Fruit fly (Drosophila melanogaster): ENCODE results near the gene Brf.

Gene Brf

dm6 chr3R:17400675-17401118 is 9.6 kb upstream of the Brf start (continued):
- no peak for TF ChIP-seq bsh (GFP tag; optimal IDR thresholded peaks at IDR 0.05)
- TF ChIP-seq CG6654 (GFP tag; optimal IDR thresholded peaks at IDR 0.05) = no peak
- TF ChIP-seq gro (GFP tag; optimal IDR thresholded peaks at IDR 0.05) = no peak
- TF ChIP-seq pum (GFP tag; optimal IDR thresholded peaks at IDR 0.05) = no peak
- no peak for TF ChIP-seq CG2202 (tag; optimal IDR thresholded peaks at IDR 0.05)
- TF ChIP-seq zf30C (GFP tag; optimal IDR thresholded peaks at IDR 0.05) = peak; percentile 61
- TF ChIP-seq Lhr (GFP tag; optimal IDR thresholded peaks at IDR 0.05) = no peak
- TF ChIP-seq CG32767 (GFP tag; IDR thresholded peaks at IDR 0.05) = no peak
- TF ChIP-seq Vsx1 (GFP tag; optimal IDR thresholded peaks at IDR 0.05) = no peak
- TF ChIP-seq nmo (GFP tag; optimal IDR thresholded peaks at IDR 0.05) = peak; percentile 73
- TF ChIP-seq stwl (tag; optimal IDR thresholded peaks at IDR 0.05) = no peak
- TF ChIP-seq tna (GFP tag; IDR thresholded peaks at IDR 0.05; ENCODE audit: partially characterized antibody) = no peak
- peak; percentile 76 for TF ChIP-seq gem (tag; optimal IDR thresholded peaks at IDR 0.05)
- TF ChIP-seq CG3407 (GFP tag; optimal IDR thresholded peaks at IDR 0.05) = no peak
- no peak for TF ChIP-seq Spps (tag; optimal IDR thresholded peaks at IDR 0.05)
- no peak for TF ChIP-seq ems (GFP tag; optimal IDR thresholded peaks at IDR 0.05)
- no peak for TF ChIP-seq CG11695 (GFP tag; IDR thresholded peaks at IDR 0.05)
- peak; percentile 92 for TF ChIP-seq Ets65A (GFP tag)
- peak; percentile 49 for TF ChIP-seq CG10147 (GFP tag; optimal IDR thresholded peaks at IDR 0.05)
- TF ChIP-seq CG15514 (GFP tag; optimal IDR thresholded peaks at IDR 0.05) = peak; percentile 35
- TF ChIP-seq CG7556 (GFP tag; optimal IDR thresholded peaks at IDR 0.05) = peak; percentile 0
- no peak for TF ChIP-seq CG11723 (GFP tag; optimal IDR thresholded peaks at IDR 0.05)
- no peak for TF ChIP-seq CG4730 (GFP tag; IDR thresholded peaks at IDR 0.05)
- TF ChIP-seq sob (GFP tag; IDR thresholded peaks at IDR 0.05) = no peak
- TF ChIP-seq cwo (GFP tag; optimal IDR thresholded peaks at IDR 0.05) = no peak
- TF ChIP-seq slp2 (GFP tag; optimal IDR thresholded peaks at IDR 0.05) = no peak
- TF ChIP-seq Gsc (GFP tag; IDR thresholded peaks at IDR 0.05) = no peak
- no peak for TF ChIP-seq Bteb2 (GFP tag; optimal IDR thresholded peaks at IDR 0.05)
- no peak for TF ChIP-seq vvl (GFP tag; IDR thresholded peaks at IDR 0.05)
- TF ChIP-seq maf-S (GFP tag; optimal IDR thresholded peaks at IDR 0.05) = no peak
- no peak for TF ChIP-seq CG11560 (tag; IDR thresholded peaks at IDR 0.05)
- no peak for TF ChIP-seq emc (GFP tag; optimal IDR thresholded peaks at IDR 0.05)
- peak; percentile 36 for TF ChIP-seq CG5245 (GFP tag; optimal IDR thresholded peaks at IDR 0.05)
- no peak for TF ChIP-seq CG11696 (GFP tag; IDR thresholded peaks at IDR 0.05)
- TF ChIP-seq dmrt11E (tag; optimal IDR thresholded peaks at IDR 0.05) = peak; percentile 5
- no peak for TF ChIP-seq odd (GFP tag; optimal IDR thresholded peaks at IDR 0.05)
- TF ChIP-seq CG2199 (GFP tag; IDR thresholded peaks at IDR 0.05) = no peak
- peak; percentile 48; the same call in 1 of the 2 replicates for TF ChIP-seq E2f1 (GFP tag; IDR thresholded peaks at IDR 0.05)
- no peak for TF ChIP-seq CG1647 (GFP tag; optimal IDR thresholded peaks at IDR 0.05)
- TF ChIP-seq dysf (GFP tag; IDR thresholded peaks at IDR 0.05) = peak; percentile 55; the same call in 2 of the 3 replicates
- no peak for TF ChIP-seq btn (GFP tag; optimal IDR thresholded peaks at IDR 0.05)
- TF ChIP-seq Deaf1 (tag; optimal IDR thresholded peaks at IDR 0.05) = peak; percentile 8
- no peak for TF ChIP-seq fd64A (GFP tag; optimal IDR thresholded peaks at IDR 0.05)
- TF ChIP-seq Dll (GFP tag; IDR thresholded peaks at IDR 0.05; ENCODE audit: partially characterized antibody) = no peak
- TF ChIP-seq CG2712 (tag; optimal IDR thresholded peaks at IDR 0.05) = peak; percentile 43
- TF ChIP-seq CG12659 (GFP tag; optimal IDR thresholded peaks at IDR 0.05) = no peak
- TF ChIP-seq lov (optimal IDR thresholded peaks at IDR 0.05) = no peak
- no peak for TF ChIP-seq lov (GFP tag; IDR thresholded peaks at IDR 0.05)
- peak; percentile 60 for TF ChIP-seq lab (GFP tag; optimal IDR thresholded peaks at IDR 0.05)
- no peak for TF ChIP-seq CG17802 (tag; optimal IDR thresholded peaks at IDR 0.05)
- no peak for TF ChIP-seq MTF-1 (GFP tag; optimal IDR thresholded peaks at IDR 0.05; ENCODE audit: borderline replicate concordance)
